Worm (Caenorhabditis elegans) whole organism, L1 larva: ENCODE data around the gene C39B10.5.

Experiments used
- C04F5.9 ChIP-seq: sonication (generic microtip); optimal IDR thresholded peaks from 2 replicates; lab custom pipeline; 2016; ENCODE audit warnings: missing genetic modification characterization, missing compliant biosample characterization
- ces-1 ChIP-seq: fragments of 150-350 bp; optimal IDR thresholded peaks from 2 replicates; lab custom pipeline; 2014; ENCODE audit warnings: missing biosample characterization, missing genetic modification reagents, missing genetic modification characterization
- dsc-1 ChIP-seq: sonication (generic microtip); optimal IDR thresholded peaks from 2 replicates; lab custom pipeline; 2016; ENCODE audit warnings: mild to moderate bottlenecking, missing genetic modification characterization, missing compliant biosample characterization
- efl-1 ChIP-seq, 4 experiments: fragments of 150-350 bp; optimal IDR thresholded peaks in 3 of 4; peaks in 1 of 4; 1 replicate in 1 of 4; 2 replicates in 3 of 4; lab custom pipeline; 2014; ENCODE audit warnings: missing biosample characterization in 2 of 4, missing genetic modification characterization in 2 of 4, missing genetic modification reagents in 2 of 4
- elt-2 ChIP-seq: sonication (generic microtip); optimal IDR thresholded peaks from 2 replicates; lab custom pipeline; 2016; ENCODE audit warnings: missing genetic modification characterization, mild to moderate bottlenecking, inconsistent platforms, missing compliant biosample characterization, missing genetic modification reagents
- elt-3 ChIP-seq, 6 experiments: fragments of 150-350 bp in 1 of 6; sonication (generic microtip); optimal IDR thresholded peaks; 2 replicates each; lab custom pipeline; 2017 to 2018; ENCODE audit warnings: missing biosample characterization in 6 of 6, missing genetic modification characterization in 6 of 6, inconsistent platforms in 1 of 6
- fkh-4 ChIP-seq: sonication (generic microtip); optimal IDR thresholded peaks from 2 replicates; lab custom pipeline; 2016; ENCODE audit warnings: missing compliant biosample characterization, missing genetic modification characterization, borderline replicate concordance
- fkh-8 ChIP-seq: sonication (generic microtip); optimal IDR thresholded peaks from 2 replicates; lab custom pipeline; 2016; ENCODE audit warnings: mild to moderate bottlenecking, missing genetic modification characterization, missing compliant biosample characterization
- jun-1 ChIP-seq: fragments of 150-350 bp; optimal IDR thresholded peaks from 2 replicates; lab custom pipeline; 2014; ENCODE audit warnings: missing biosample characterization, missing genetic modification reagents, missing genetic modification characterization
- lin-14 ChIP-seq: fragments of 200-800 bp; sonication (Bioruptor generic); optimal IDR thresholded peaks from 2 replicates; lab custom pipeline; 2018; ENCODE audit warnings: mild to moderate bottlenecking, missing genetic modification characterization, moderate library complexity, missing compliant biosample characterization
- lin-35 ChIP-seq, 2 experiments: fragments of 150-350 bp; optimal IDR thresholded peaks; 2 replicates each; lab custom pipeline; 2014; ENCODE audit warnings: missing biosample characterization in 2 of 2, missing genetic modification characterization in 2 of 2, missing genetic modification reagents in 2 of 2
- lir-3 ChIP-seq: sonication (generic microtip); optimal IDR thresholded peaks from 2 replicates; lab custom pipeline; 2016; ENCODE audit warnings: mild to moderate bottlenecking, missing genetic modification characterization, moderate library complexity, missing compliant biosample characterization; ENCODE audit not compliant: poor library complexity
- lsy-2 ChIP-seq, 2 experiments: fragments of 150-350 bp; optimal IDR thresholded peaks; 2 replicates each; lab custom pipeline; 2014; ENCODE audit warnings: missing biosample characterization in 2 of 2, missing genetic modification characterization in 2 of 2
- nhr-20 ChIP-seq: sonication (generic microtip); optimal IDR thresholded peaks from 2 replicates; lab custom pipeline; 2016; ENCODE audit warnings: mild to moderate bottlenecking, missing genetic modification characterization, missing compliant biosample characterization
- nhr-90 ChIP-seq: sonication (generic microtip); optimal IDR thresholded peaks from 2 replicates; lab custom pipeline; 2016; ENCODE audit warnings: mild to moderate bottlenecking, missing genetic modification characterization, missing compliant biosample characterization; ENCODE audit not compliant: poor library complexity
- pax-3 ChIP-seq: fragments of 200-800 bp; sonication (Bioruptor generic); optimal IDR thresholded peaks from 2 replicates; lab custom pipeline; 2018; ENCODE audit warnings: mild to moderate bottlenecking, missing genetic modification characterization, moderate library complexity, missing compliant biosample characterization
- pqm-1 ChIP-seq: sonication (generic microtip); optimal IDR thresholded peaks from 3 replicates; lab custom pipeline; 2017; ENCODE audit warnings: missing biosample characterization, missing genetic modification characterization
- snpc-4 ChIP-seq: fragments of 150-350 bp; optimal IDR thresholded peaks from 2 replicates; lab custom pipeline; 2014; ENCODE audit warnings: missing biosample characterization, missing genetic modification characterization
- sox-4 ChIP-seq: sonication (generic microtip); optimal IDR thresholded peaks from 2 replicates; lab custom pipeline; 2016; ENCODE audit warnings: missing genetic modification characterization, missing compliant biosample characterization
- sup-37 ChIP-seq: fragments of 200-800 bp; sonication (Bioruptor generic); optimal IDR thresholded peaks from 2 replicates; lab custom pipeline; 2018; ENCODE audit warnings: mild to moderate bottlenecking, missing genetic modification characterization, missing compliant biosample characterization
- swsn-7 ChIP-seq: sonication (generic microtip); optimal IDR thresholded peaks from 2 replicates; lab custom pipeline; 2016; ENCODE audit warnings: missing genetic modification characterization, missing compliant biosample characterization
- unc-62 ChIP-seq: fragments of 150-350 bp; optimal IDR thresholded peaks from 2 replicates; lab custom pipeline; 2014; ENCODE audit warnings: missing biosample characterization, missing genetic modification reagents, missing genetic modification characterization
- ztf-11 ChIP-seq, 2 experiments: sonication (generic microtip); optimal IDR thresholded peaks; 2 replicates each; lab custom pipeline; 2016 to 2017; ENCODE audit warnings: missing genetic modification characterization in 2 of 2, missing biosample characterization in 1 of 2, missing compliant biosample characterization in 1 of 2

C39B10.5 gene

DNA sequence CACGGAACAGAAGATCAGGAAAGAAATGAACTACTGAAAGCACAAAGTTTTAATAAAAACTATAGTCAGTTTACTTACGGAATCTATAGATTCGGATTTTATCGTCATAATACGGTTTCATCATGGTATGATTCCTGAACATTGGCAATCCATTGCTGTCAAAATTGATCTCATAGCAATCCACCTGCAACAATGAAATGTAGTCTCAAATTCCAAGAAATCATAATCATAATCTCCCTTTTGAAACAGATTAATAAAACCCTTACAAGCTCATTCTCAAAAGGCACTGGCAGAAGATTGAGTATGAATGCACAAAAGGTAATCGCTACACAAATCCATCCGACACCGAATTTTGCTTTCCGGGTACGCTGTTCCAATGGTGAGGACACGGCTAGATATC, 15.2 kb downstream of the C39B10.5 start:
- TF ChIP-seq fkh-8 (tag; lab: Kevin White, UChicago) (peak; percentile 45), lir-3 (tag; lab: Kevin White, UChicago) (no peak), dsc-1 (tag; lab: Kevin White, UChicago) (peak; percentile 93), pax-3 (tag; lab: Kevin White, UChicago) (no peak), sox-4 (tag; lab: Kevin White, UChicago) (peak; percentile 32), jun-1 (tag; lab: Kevin White, UChicago) (no peak), fkh-4 (tag; lab: Kevin White, UChicago) (peak; percentile 7)
- TF ChIP-seq, all 84 proteins: peak for 4

DNA sequence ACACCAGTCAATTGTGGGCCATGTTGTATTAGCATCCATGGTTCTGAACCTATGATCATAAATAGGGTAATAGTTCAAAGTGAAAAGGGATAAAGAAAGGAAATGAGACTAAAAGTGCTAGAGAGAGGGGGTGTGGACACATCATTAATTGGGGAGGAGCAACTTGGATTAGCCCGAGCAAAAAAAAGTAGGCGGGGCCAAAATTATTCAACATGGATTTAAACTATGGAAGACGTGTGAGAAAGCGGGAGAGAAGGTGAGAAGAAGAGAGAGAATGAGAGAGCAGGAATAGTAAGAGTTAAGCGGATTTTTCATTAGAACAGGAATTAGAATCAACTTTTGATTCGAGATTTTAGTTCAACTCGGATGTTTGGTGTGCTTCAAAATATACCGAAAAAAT, 16.4 kb downstream of the C39B10.5 start, which contains the start of gene C39B10.1:
Gene C39B10.1 (minus strand): TSS at position 101 of the 400 bp plus-strand sequence.
- no peak for TF ChIP-seq nhr-90
- TF ChIP-seq ces-1: no peak
- no peak for TF ChIP-seq snpc-4 (tag; lab: Kevin White, UChicago)
- TF ChIP-seq efl-1 (optimal IDR thresholded peaks at IDR 0.05; lab: Kevin White, UChicago): no peak
- peak in 1 of 2 experiments; percentile 41 for TF ChIP-seq efl-1 (GFP tag; optimal IDR thresholded peaks at IDR 0.05 in 1 of 2; lab: Kevin White, UChicago)
- no peak for TF ChIP-seq C04F5.9 (tag; lab: Kevin White, UChicago)
- TF ChIP-seq dsc-1 (tag; lab: Kevin White, UChicago): peak; percentile 58
- TF ChIP-seq ztf-11 (tag; optimal IDR thresholded peaks at IDR 0.05; lab: Kevin White, UChicago): no peak

DNA sequence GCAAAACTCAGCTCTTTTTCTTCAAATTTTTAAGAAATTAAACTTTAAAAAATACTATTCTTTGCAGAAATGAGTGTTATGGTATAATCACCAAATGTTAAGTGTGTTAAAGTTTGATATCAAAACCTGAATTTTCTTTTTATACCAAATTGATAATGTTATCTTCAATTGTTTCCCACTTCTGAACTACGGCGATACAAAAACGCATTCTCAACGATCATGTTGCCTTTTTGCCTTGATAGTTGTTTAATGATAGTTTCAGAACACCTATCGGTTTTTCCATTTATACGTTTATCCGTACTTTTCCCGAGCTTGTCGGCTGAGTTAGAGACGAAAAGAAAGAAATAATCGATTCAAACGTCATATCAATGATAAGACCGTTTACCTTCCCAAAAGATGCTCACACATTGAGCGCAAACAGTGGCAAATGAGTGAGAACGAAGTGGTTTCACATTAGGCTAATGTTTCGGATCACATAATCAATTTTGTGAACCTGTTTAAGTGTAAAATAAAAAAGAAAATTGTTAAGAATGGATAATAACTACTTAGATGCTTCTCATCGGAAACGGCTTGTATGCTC, 27.9 kb downstream of the C39B10.5 start, which contains the start of gene elt-4:
Gene elt-4 (plus strand): TSS at position 530 of the 580 bp plus-strand sequence.
- no peak for TF ChIP-seq sup-37 (GFP tag; lab: Kevin White, UChicago)

DNA sequence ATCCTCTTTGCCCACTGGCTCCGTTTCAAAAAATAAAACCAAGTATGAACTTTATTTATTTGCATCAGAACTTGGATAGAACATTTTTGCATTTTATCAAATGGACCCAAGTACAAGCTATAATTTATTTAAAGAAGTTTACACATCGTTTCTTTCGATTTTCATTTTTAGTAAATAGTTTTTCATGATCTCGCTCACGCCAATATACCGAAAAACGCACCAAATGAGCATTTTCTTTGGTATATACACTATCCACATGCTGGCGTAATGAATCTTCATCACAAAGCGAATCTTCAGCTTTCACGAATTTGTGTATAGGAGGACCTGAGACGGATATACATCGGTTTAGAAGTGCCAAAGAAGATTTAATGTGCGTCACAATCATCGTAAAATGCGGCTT, 29.4 kb downstream of the C39B10.5 start, which contains the start of gene C39B10.7:
Gene C39B10.7 (plus strand): TSS at position 301 of the 400 bp plus-strand sequence.
- TF ChIP-seq unc-62 (GFP tag; lab: Kevin White, UChicago) (no peak), elt-2 (tag; lab: Kevin White, UChicago) (no peak), swsn-7 (tag; lab: Kevin White, UChicago) (no peak), pax-3 (tag; lab: Kevin White, UChicago) (no peak), jun-1 (tag; lab: Kevin White, UChicago) (no peak), elt-3 (tag; optimal IDR thresholded peaks at IDR 0.05; lab: Kevin White, UChicago) (no peak), nhr-90 (no peak)

DNA sequence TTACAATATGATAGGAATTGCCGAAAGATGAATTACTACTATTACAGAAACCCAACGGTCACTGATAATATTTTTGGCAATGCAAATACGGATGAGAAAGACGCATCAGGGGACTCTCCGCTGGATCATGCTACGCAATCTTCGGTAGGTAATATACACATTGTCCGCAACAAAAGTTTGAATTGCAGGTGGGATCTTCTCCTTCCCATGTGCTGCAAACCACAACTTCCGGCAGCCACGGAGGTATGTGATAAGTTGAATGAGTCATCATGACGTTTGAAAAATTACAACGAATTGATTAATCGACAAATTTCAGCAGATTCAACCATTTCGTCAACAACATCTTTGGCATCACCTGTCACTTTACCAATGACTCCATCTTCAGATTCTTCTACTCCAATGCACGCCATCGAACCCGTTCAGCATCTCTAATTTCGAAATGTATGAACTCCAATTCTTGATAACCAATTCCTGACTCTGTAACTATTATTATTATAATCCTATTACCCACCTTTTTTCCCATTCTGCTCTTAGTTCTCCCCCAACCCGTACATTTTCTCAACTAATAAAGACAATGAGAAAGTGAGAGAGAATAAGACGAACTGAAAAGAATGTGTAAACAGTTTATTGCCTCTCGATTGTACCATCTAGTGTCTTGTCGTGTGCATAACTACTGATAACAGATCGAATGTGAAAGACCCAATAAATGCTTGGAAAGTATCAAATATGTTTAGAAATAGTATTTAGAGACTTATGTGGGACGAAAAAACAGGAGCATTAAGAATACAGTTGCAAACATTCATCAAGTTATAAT, 30.2 kb downstream of the C39B10.5 start:
- TF ChIP-seq lsy-2 (tag; optimal IDR thresholded peaks at IDR 0.05; lab: Kevin White, UChicago): no peak
- TF ChIP-seq jun-1 (tag; lab: Kevin White, UChicago): peak; percentile 11
- TF ChIP-seq lin-14 (GFP tag; lab: Kevin White, UChicago): peak; percentile 9
- no peak for TF ChIP-seq nhr-20 (tag; lab: Kevin White, UChicago)

DNA sequence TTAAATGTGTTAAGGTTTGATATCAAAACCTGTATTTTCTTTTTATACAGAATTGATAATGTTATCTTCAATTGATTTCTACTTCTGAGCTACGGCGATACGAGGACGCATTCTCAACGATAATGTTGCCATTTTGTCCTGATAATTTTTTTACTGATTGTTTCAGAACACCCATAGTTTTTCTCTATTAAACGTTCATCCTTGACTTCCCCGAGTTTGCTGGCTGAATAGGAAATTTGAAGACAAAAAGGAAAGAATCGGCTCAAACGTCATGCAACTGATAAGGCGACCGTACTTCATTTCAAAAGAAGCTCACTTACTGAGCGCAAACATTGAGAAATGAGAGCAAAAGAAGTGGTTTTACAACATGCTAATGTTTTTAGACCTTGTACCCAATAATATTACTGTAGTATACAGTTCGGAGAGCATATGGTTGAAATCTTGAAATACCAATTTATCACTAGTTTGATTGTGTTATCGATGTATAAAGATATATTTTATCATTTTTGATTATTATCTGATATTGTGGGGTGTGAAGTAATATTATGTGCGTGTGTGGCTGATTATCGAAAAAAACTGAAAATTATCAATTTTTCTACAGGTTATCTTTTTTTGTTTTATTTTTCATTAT, 32.1 kb downstream of the C39B10.5 start:
- TF ChIP-seq efl-1 (optimal IDR thresholded peaks at IDR 0.05; lab: Kevin White, UChicago) (no peak), efl-1 (GFP tag; optimal IDR thresholded peaks at IDR 0.05 in 1 of 2; lab: Kevin White, UChicago) (peak in 1 of 2 experiments; percentile 2), pqm-1 (tag; lab: Kevin White, UChicago) (peak; percentile 36), lin-35 (GFP tag; optimal IDR thresholded peaks at IDR 0.05; lab: Kevin White, UChicago) (no peak)
